Fruit fly (Drosophila melanogaster) whole organism, prepupa: ENCODE data around the gene CG44532.

Source experiments
- CG10631 ChIP-seq: fragments of 200-800 bp; sonication (Bioruptor generic); optimal IDR thresholded peaks from 2 replicates; lab custom pipeline; 2016; ENCODE audit warnings: missing biosample characterization, missing genetic modification characterization
- CG11294 ChIP-seq: fragments of 200-800 bp; sonication (Bioruptor generic); IDR thresholded peaks from 2 replicates; pipeline ENCODE4 v1.3.6; 2022; ENCODE audit warnings: missing biosample characterization, missing genetic modification characterization
- CG11762 ChIP-seq: fragments of 200-800 bp; sonication (Bioruptor generic); optimal IDR thresholded peaks from 3 replicates; lab custom pipeline; 2016; ENCODE audit warnings: missing biosample characterization, missing genetic modification characterization; ENCODE audit not compliant: insufficient read depth
- CG15336 ChIP-seq: fragments of 200-800 bp; sonication (Bioruptor generic); IDR thresholded peaks from 2 replicates; pipeline ENCODE4 v1.3.6; 2022; ENCODE audit warnings: missing biosample characterization, missing genetic modification characterization
- CG31627 ChIP-seq: fragments of 200-800 bp; sonication (Bioruptor generic); optimal IDR thresholded peaks from 3 replicates; lab custom pipeline; 2016; ENCODE audit warnings: missing biosample characterization, missing genetic modification characterization
- CG32006 ChIP-seq: fragments of 200-800 bp; sonication (Bioruptor generic); optimal IDR thresholded peaks from 3 replicates; lab custom pipeline; 2017; ENCODE audit warnings: missing biosample characterization, mild to moderate bottlenecking, missing genetic modification characterization
- CG6792 ChIP-seq: fragments of 200-800 bp; sonication (Bioruptor generic); optimal IDR thresholded peaks from 3 replicates; lab custom pipeline; 2016; ENCODE audit warnings: missing biosample characterization, missing genetic modification characterization
- CG6808 ChIP-seq: fragments of 200-800 bp; sonication (Bioruptor generic); optimal IDR thresholded peaks from 3 replicates; lab custom pipeline; 2017; ENCODE audit warnings: missing biosample characterization, missing genetic modification characterization, mild to moderate bottlenecking, moderate library complexity, missing genetic modification reagents
- CG8119 ChIP-seq: fragments of 200-800 bp; sonication (Bioruptor generic); IDR thresholded peaks from 3 replicates; pipeline ENCODE4 v1.3.6; 2022; ENCODE audit warnings: missing biosample characterization, missing genetic modification characterization
- CG8319 ChIP-seq: fragments of 200-800 bp; sonication (Bioruptor generic); optimal IDR thresholded peaks from 3 replicates; lab custom pipeline; 2016; ENCODE audit warnings: missing biosample characterization, missing genetic modification characterization
- CG8632 ChIP-seq: fragments of 200-800 bp; sonication (Bioruptor generic); optimal IDR thresholded peaks from 3 replicates; lab custom pipeline; 2016; ENCODE audit warnings: missing biosample characterization, missing genetic modification characterization
- Eip75B ChIP-seq: fragments of 200-800 bp; sonication (Bioruptor generic); optimal IDR thresholded peaks from 3 replicates; lab custom pipeline; 2016; ENCODE audit warnings: missing biosample characterization, missing genetic modification characterization
- Eip78C ChIP-seq: fragments of 200-800 bp; sonication (Bioruptor generic); peaks from one replicate; lab custom pipeline; 2016; ENCODE audit warnings: missing biosample characterization, missing genetic modification characterization
- Eip93F ChIP-seq: fragments of 200-800 bp; sonication (Bioruptor generic); optimal IDR thresholded peaks from 2 replicates; lab custom pipeline; 2016; ENCODE audit warnings: missing biosample characterization, mild to moderate bottlenecking, missing genetic modification characterization
- Ets96B ChIP-seq: fragments of 200-800 bp; optimal IDR thresholded peaks from 2 replicates; lab custom pipeline; 2019; ENCODE audit warnings: missing biosample characterization, mild to moderate bottlenecking, missing genetic modification characterization, moderate library complexity
- Gug ChIP-seq: fragments of 200-800 bp; sonication (Bioruptor generic); IDR thresholded peaks from 2 replicates; pipeline ENCODE4 v1.3.6; 2022; ENCODE audit warnings: missing biosample characterization, missing genetic modification characterization
- Hr38 ChIP-seq: sonication (Bioruptor generic); optimal IDR thresholded peaks from 2 replicates; lab custom pipeline; 2016; ENCODE audit warnings: missing biosample characterization, missing genetic modification characterization
- Hr4 ChIP-seq: fragments of 200-800 bp; sonication (Bioruptor generic); optimal IDR thresholded peaks from 3 replicates; lab custom pipeline; 2016; ENCODE audit warnings: missing biosample characterization, missing genetic modification characterization
- Met ChIP-seq: fragments of 200-800 bp; sonication (Bioruptor generic); optimal IDR thresholded peaks from 3 replicates; lab custom pipeline; 2016; ENCODE audit warnings: missing biosample characterization, missing genetic modification characterization
- Smox ChIP-seq: fragments of 200-800 bp; sonication (Bioruptor generic); optimal IDR thresholded peaks from 3 replicates; lab custom pipeline; 2016; ENCODE audit warnings: missing biosample characterization, missing genetic modification characterization
- Sox15 ChIP-seq: fragments of 200-800 bp; sonication (Bioruptor generic); optimal IDR thresholded peaks from 3 replicates; lab custom pipeline; 2016; ENCODE audit warnings: missing biosample characterization, missing genetic modification characterization
- acj6 ChIP-seq: fragments of 200-800 bp; sonication (Bioruptor generic); optimal IDR thresholded peaks from 3 replicates; lab custom pipeline; 2016; ENCODE audit warnings: missing biosample characterization, missing genetic modification characterization
- dac ChIP-seq: fragments of 200-800 bp; sonication (Bioruptor generic); optimal IDR thresholded peaks from 2 replicates; lab custom pipeline; 2017; ENCODE audit warnings: missing biosample characterization, mild to moderate bottlenecking, missing genetic modification characterization
- dsx ChIP-seq: fragments of 200-800 bp; optimal IDR thresholded peaks from 3 replicates; lab custom pipeline; 2019; ENCODE audit warnings: missing biosample characterization, mild to moderate bottlenecking, missing genetic modification characterization, moderate library complexity; ENCODE audit not compliant: poor library complexity, severe bottlenecking
- eg ChIP-seq: fragments of 200-800 bp; sonication (Bioruptor generic); IDR thresholded peaks from 3 replicates; pipeline ENCODE4 v1.3.6; 2022; ENCODE audit warnings: missing biosample characterization, missing genetic modification characterization
- fd85E ChIP-seq: fragments of 200-800 bp; sonication (Bioruptor generic); optimal IDR thresholded peaks from 3 replicates; lab custom pipeline; 2016; ENCODE audit warnings: missing biosample characterization, missing genetic modification characterization
- salr ChIP-seq, 2 experiments: fragments of 200-800 bp; sonication (Bioruptor generic); optimal IDR thresholded peaks; 3 replicates each; lab custom pipeline; 2016 to 2018; ENCODE audit warnings: missing biosample characterization in 2 of 2, missing genetic modification characterization in 2 of 2, mild to moderate bottlenecking in 1 of 2
- spab ChIP-seq: fragments of 200-800 bp; sonication (Bioruptor generic); optimal IDR thresholded peaks from 2 replicates; lab custom pipeline; 2017; ENCODE audit warnings: missing biosample characterization, mild to moderate bottlenecking, missing genetic modification characterization, missing genetic modification reagents
- ss ChIP-seq, 2 experiments: fragments of 200-800 bp; sonication (Bioruptor generic); optimal IDR thresholded peaks; 2 replicates in 1 of 2; 3 replicates in 1 of 2; lab custom pipeline; 2017 to 2018; ENCODE audit warnings: mild to moderate bottlenecking in 2 of 2, missing biosample characterization in 2 of 2, missing genetic modification characterization in 2 of 2, moderate library complexity in 1 of 2
- svp ChIP-seq: fragments of 200-800 bp; sonication (Bioruptor generic); peaks from one replicate; lab custom pipeline; 2016; ENCODE audit warnings: missing biosample characterization, missing genetic modification characterization
- vri ChIP-seq: fragments of 200-800 bp; sonication (Bioruptor generic); optimal IDR thresholded peaks from 3 replicates; lab custom pipeline; 2016; ENCODE audit warnings: missing biosample characterization, mild to moderate bottlenecking, missing genetic modification characterization

The CG44532 gene

dm6 chrX:9120828-9121754 lies 40.8 kb upstream of the CG44532 start (continued):
- no peak for TF ChIP-seq CG11762 (GFP tag; lab: Kevin White, UChicago)
- TF ChIP-seq CG8632 (GFP tag; lab: Kevin White, UChicago): no peak
- no peak for TF ChIP-seq ss (GFP tag; optimal IDR thresholded peaks at IDR 0.05; lab: Kevin White, UChicago)
- peak; percentile 33 for TF ChIP-seq vri
- TF ChIP-seq CG6808 (GFP tag; lab: Kevin White, UChicago): peak; percentile 9
- no peak for TF ChIP-seq Eip93F (GFP tag; lab: Kevin White, UChicago)
- no peak for TF ChIP-seq salr (GFP tag; optimal IDR thresholded peaks at IDR 0.05; lab: Kevin White, UChicago)
- TF ChIP-seq CG8319: no peak
- TF ChIP-seq Sox15: no peak
- no peak for TF ChIP-seq Hr38 (GFP tag; lab: Kevin White, UChicago)
- TF ChIP-seq Met (GFP tag; lab: Kevin White, UChicago): peak; percentile 62
- TF ChIP-seq dac (GFP tag; lab: Kevin White, UChicago): no peak
- peak; percentile 34 for TF ChIP-seq Eip75B (GFP tag; lab: Kevin White, UChicago)
- TF ChIP-seq dsx (GFP tag; lab: Kevin White, UChicago): peak; percentile 9
- TF ChIP-seq CG15336 (GFP tag; lab: Robert Waterston, UW): peak; percentile 60
- TF ChIP-seq, all 60 proteins: peak for 36

- TF ChIP-seq Eip78C (GFP tag; lab: Kevin White, UChicago): peak; percentile 54
- no peak for TF ChIP-seq CG8119
- peak in 1 of 2 experiments; percentile 19 for TF ChIP-seq ss (GFP tag; optimal IDR thresholded peaks at IDR 0.05; lab: Kevin White, UChicago)
- TF ChIP-seq Ets96B (tag; lab: Kevin White, UChicago): no peak
- no peak for TF ChIP-seq CG11762 (GFP tag; lab: Kevin White, UChicago)
- TF ChIP-seq CG6792: no peak
- TF ChIP-seq Gug: no peak
- no peak for TF ChIP-seq Hr4
- TF ChIP-seq acj6 (GFP tag; lab: Kevin White, UChicago): no peak
- TF ChIP-seq CG31627: no peak
- TF ChIP-seq Smox (GFP tag; lab: Kevin White, UChicago): no peak
- no peak for TF ChIP-seq CG11294 (GFP tag; lab: Robert Waterston, UW)
- no peak for TF ChIP-seq fd85E (GFP tag; lab: Kevin White, UChicago)
- TF ChIP-seq spab: no peak
- TF ChIP-seq CG10631: no peak
Measured at dm6 chrX:9122492-9122891, 39.4 kb upstream of the CG44532 start.

dm6 chrX:9127264-9128011 lies 34.5 kb upstream of the CG44532 start:
- TF ChIP-seq CG32006 (GFP tag; lab: Kevin White, UChicago) (peak; percentile 41), ss (GFP tag; optimal IDR thresholded peaks at IDR 0.05; lab: Kevin White, UChicago) (no peak), CG15336 (GFP tag; lab: Robert Waterston, UW) (peak; percentile 35; the same call in 1 of the 2 replicates), Hr4 (peak; percentile 22), vri (no peak), eg (GFP tag; lab: Robert Waterston, UW) (peak; percentile 48; the same call in 1 of the 3 replicates), svp (GFP tag; lab: Kevin White, UChicago) (no peak), Eip78C (GFP tag; lab: Kevin White, UChicago) (peak; percentile 11)

dm6 chrX:9128012-9128280 lies 33.9 kb upstream of the CG44532 start:
- no peak for TF ChIP-seq salr (GFP tag; optimal IDR thresholded peaks at IDR 0.05; lab: Kevin White, UChicago)
- TF ChIP-seq Eip93F (GFP tag; lab: Kevin White, UChicago): no peak
- TF ChIP-seq Sox15: no peak
- no peak for TF ChIP-seq Hr38 (GFP tag; lab: Kevin White, UChicago)
